Fruit fly (Drosophila melanogaster) whole organism, wandering third instar larva: ENCODE measurements around the gene CG31751.

Source experiments
- CG32264 ChIP-seq: fragments of 200-800 bp; sonication (Bioruptor generic); optimal IDR thresholded peaks from 2 replicates; lab custom pipeline; 2016; ENCODE audit warnings: missing biosample characterization, missing genetic modification characterization
- Dfd ChIP-seq: fragments of >200 bp; optimal IDR thresholded peaks from 2 replicates; lab custom pipeline; 2017; ENCODE audit warnings: missing biosample characterization, missing genetic modification characterization
- Dif ChIP-seq: fragments of 200-275, 200-300 bp; sonication (Bioruptor generic); optimal IDR thresholded peaks from 2 replicates; lab custom pipeline; 2018; ENCODE audit warnings: missing biosample characterization, missing genetic modification characterization; ENCODE audit not compliant: partially characterized antibody
- Hnf4 ChIP-seq: fragments of 200-800 bp; sonication (Bioruptor generic); optimal IDR thresholded peaks from 2 replicates; lab custom pipeline; 2016; ENCODE audit warnings: missing biosample characterization, mild to moderate bottlenecking, missing genetic modification characterization
- Hr78 ChIP-seq: fragments of >200 bp; optimal IDR thresholded peaks from 2 replicates; lab custom pipeline; 2017; ENCODE audit warnings: missing biosample characterization, missing genetic modification characterization
- Hr83 ChIP-seq: fragments of 200-300 bp; sonication (Bioruptor generic); optimal IDR thresholded peaks from 2 replicates; lab custom pipeline; 2016; ENCODE audit warnings: missing biosample characterization, mild to moderate bottlenecking, missing genetic modification characterization, moderate library complexity; ENCODE audit not compliant: poor library complexity, severe bottlenecking
- Myc ChIP-seq: fragments of >200 bp; optimal IDR thresholded peaks from 2 replicates; lab custom pipeline; 2017
- OdsH ChIP-seq: fragments of 200-800 bp; sonication (Bioruptor generic); optimal IDR thresholded peaks from 2 replicates; lab custom pipeline; 2016; ENCODE audit warnings: missing biosample characterization, mild to moderate bottlenecking, missing genetic modification characterization
- Rel ChIP-seq, 2 experiments: fragments of 200-800 bp; sonication (Bioruptor generic) in 1 of 2; optimal IDR thresholded peaks; 2 replicates in 1 of 2; 3 replicates in 1 of 2; lab custom pipeline; 2016 to 2019; ENCODE audit warnings: mild to moderate bottlenecking in 2 of 2, missing biosample characterization in 2 of 2, missing genetic modification characterization in 2 of 2, moderate library complexity in 1 of 2
- dmrt93B ChIP-seq: fragments of 200-800 bp; sonication (Bioruptor generic); optimal IDR thresholded peaks from 2 replicates; lab custom pipeline; 2018; ENCODE audit warnings: missing biosample characterization, mild to moderate bottlenecking, missing genetic modification characterization
- ey ChIP-seq: fragments of 200-800 bp; sonication (Bioruptor generic); optimal IDR thresholded peaks from 2 replicates; lab custom pipeline; 2016; ENCODE audit warnings: missing biosample characterization, missing genetic modification characterization
- pan ChIP-seq: fragments of >200 bp; optimal IDR thresholded peaks from 2 replicates; lab custom pipeline; 2017
- sage ChIP-seq: fragments of 200-800 bp; sonication (Bioruptor generic); optimal IDR thresholded peaks from 2 replicates; lab custom pipeline; 2016; ENCODE audit warnings: missing biosample characterization, mild to moderate bottlenecking, missing genetic modification characterization
- usp ChIP-seq: fragments of >200 bp; optimal IDR thresholded peaks from 2 replicates; lab custom pipeline; 2017; ENCODE audit warnings: missing biosample characterization, missing genetic modification characterization

- no peak for TF ChIP-seq Myc (lab: Kevin White, UChicago)
- no peak for TF ChIP-seq Rel (GFP tag; optimal IDR thresholded peaks at IDR 0.05; lab: Kevin White, UChicago)
- TF ChIP-seq Rel (tag; optimal IDR thresholded peaks at IDR 0.05; lab: Kevin White, UChicago): peak; percentile 36
- TF ChIP-seq sage (GFP tag; lab: Kevin White, UChicago): no peak
- TF ChIP-seq Hr78 (GFP tag; lab: Kevin White, UChicago): no peak
- TF ChIP-seq dmrt93B (GFP tag; lab: Kevin White, UChicago): no peak
- TF ChIP-seq usp: no peak
- no peak for TF ChIP-seq Dif (GFP tag; lab: Kevin White, UChicago)
- no peak for TF ChIP-seq CG32264 (GFP tag; lab: Kevin White, UChicago)
- no peak for TF ChIP-seq ey (GFP tag; lab: Kevin White, UChicago)
- TF ChIP-seq Hr83 (GFP tag; lab: Kevin White, UChicago): no peak
- TF ChIP-seq Hnf4 (GFP tag; lab: Kevin White, UChicago): no peak
- TF ChIP-seq pan: no peak
- no peak for TF ChIP-seq Dfd (GFP tag; lab: Kevin White, UChicago)
- TF ChIP-seq OdsH (GFP tag; lab: Kevin White, UChicago): no peak
These were observed 47.9 kb upstream of the CG31751 start for dm6 chr2L:18629144-18629543.
